Fruit fly (Drosophila melanogaster) whole organism, embryonic: ENCODE results near the gene CG5608.

Experiments used
- ATbp ChIP-seq: fragments of 200-800 bp; sonication (Bioruptor generic); optimal IDR thresholded peaks from 2 replicates; lab custom pipeline; 2017; ENCODE audit warnings: missing biosample characterization, mild to moderate bottlenecking, missing genetic modification characterization, missing genetic modification reagents
- Adf1 ChIP-seq: fragments of 200-800 bp; sonication (Bioruptor generic); IDR thresholded peaks from 2 replicates; pipeline ENCODE4 v1.3.6; 2022; ENCODE audit warnings: missing biosample characterization, missing genetic modification characterization
- BtbVII ChIP-seq: fragments of 200-800 bp; sonication (Bioruptor generic); optimal IDR thresholded peaks from 3 replicates; lab custom pipeline; 2017; ENCODE audit warnings: missing biosample characterization, mild to moderate bottlenecking, missing genetic modification characterization
- CG11560 ChIP-seq: fragments of 200-800 bp; sonication (Bioruptor generic); IDR thresholded peaks from 3 replicates; pipeline ENCODE4 v1.3.6; 2022; ENCODE audit warnings: missing biosample characterization, missing genetic modification characterization
- CG12071 ChIP-seq: fragments of 200-800 bp; sonication (Bioruptor generic); optimal IDR thresholded peaks from 3 replicates; lab custom pipeline; 2018; ENCODE audit warnings: missing biosample characterization, mild to moderate bottlenecking, missing genetic modification characterization
- CG13296 ChIP-seq: fragments of 200-800 bp; sonication (Bioruptor generic); optimal IDR thresholded peaks from 3 replicates; lab custom pipeline; 2018; ENCODE audit warnings: missing biosample characterization, mild to moderate bottlenecking, missing genetic modification characterization
- CG17568 ChIP-seq: fragments of 200-800 bp; sonication (Bioruptor generic); optimal IDR thresholded peaks from 2 replicates; lab custom pipeline; 2018; ENCODE audit warnings: missing biosample characterization, mild to moderate bottlenecking, missing genetic modification characterization, moderate library complexity
- CG2199 ChIP-seq: fragments of 200-800 bp; sonication (Bioruptor generic); IDR thresholded peaks from 3 replicates; pipeline ENCODE4 v1.3.6; 2022; ENCODE audit warnings: missing biosample characterization, missing genetic modification characterization
- CG2889 ChIP-seq: fragments of 200-800 bp; sonication (Bioruptor generic); IDR thresholded peaks from 3 replicates; pipeline ENCODE4 v1.3.6; 2022; ENCODE audit warnings: missing biosample characterization, missing genetic modification characterization
- CG31441 ChIP-seq: fragments of 200-800 bp; sonication (Bioruptor generic); IDR thresholded peaks from 2 replicates; pipeline ENCODE4 v1.3.6; 2022; ENCODE audit warnings: missing biosample characterization, missing genetic modification characterization
- CG32767 ChIP-seq: fragments of 200-800 bp; sonication (Bioruptor generic); IDR thresholded peaks from 2 replicates; pipeline ENCODE4 v1.3.6; 2022; ENCODE audit warnings: missing biosample characterization, missing genetic modification characterization
- CG4360 ChIP-seq: fragments of 200-800 bp; sonication (Bioruptor generic); IDR thresholded peaks from 2 replicates; pipeline ENCODE4 v1.3.6; 2022; ENCODE audit warnings: missing biosample characterization, missing genetic modification characterization
- CG5180 ChIP-seq: fragments of 200-800 bp; sonication (Bioruptor generic); optimal IDR thresholded peaks from 3 replicates; lab custom pipeline; 2017; ENCODE audit warnings: missing biosample characterization, missing genetic modification characterization, mild to moderate bottlenecking, moderate library complexity, missing genetic modification reagents
- CG5953 ChIP-seq: fragments of 200-800 bp; sonication (Bioruptor generic); IDR thresholded peaks from 2 replicates; pipeline ENCODE4 v1.3.6; 2022; ENCODE audit warnings: missing biosample characterization, missing genetic modification characterization
- CG6175 ChIP-seq: fragments of 200-800 bp; sonication (Bioruptor generic); IDR thresholded peaks from 3 replicates; pipeline ENCODE4 v1.3.6; 2022; ENCODE audit warnings: missing biosample characterization, missing genetic modification characterization
- CG8281 ChIP-seq: fragments of 200-800 bp; sonication (Bioruptor generic); optimal IDR thresholded peaks from 2 replicates; lab custom pipeline; 2018; ENCODE audit warnings: missing biosample characterization, mild to moderate bottlenecking, missing genetic modification characterization, moderate library complexity
- CG8388 ChIP-seq: fragments of 200-800 bp; sonication (Bioruptor generic); optimal IDR thresholded peaks from 2 replicates; lab custom pipeline; 2019; ENCODE audit warnings: missing biosample characterization, mild to moderate bottlenecking, missing genetic modification characterization, moderate library complexity
- CG8478 ChIP-seq: fragments of >200 bp; optimal IDR thresholded peaks from 2 replicates; lab custom pipeline; 2018
- E2f1 ChIP-seq: fragments of 200-800 bp; sonication (Bioruptor generic); IDR thresholded peaks from 2 replicates; pipeline ENCODE4 v1.3.6; 2022; ENCODE audit warnings: missing biosample characterization, missing genetic modification characterization
- Hr78 ChIP-seq, 2 experiments: fragments of 200-800 bp in 1 of 2; fragments of >200 bp in 1 of 2; sonication (Bioruptor generic) in 1 of 2; optimal IDR thresholded peaks; 2 replicates each; lab custom pipeline; 2017 to 2019; ENCODE audit warnings: missing biosample characterization in 2 of 2, missing genetic modification characterization in 2 of 2, mild to moderate bottlenecking in 1 of 2, moderate library complexity in 1 of 2
- Med ChIP-seq: fragments of 200-800 bp; sonication (Bioruptor generic); peaks from one replicate; lab custom pipeline; 2016; ENCODE audit warnings: missing biosample characterization, missing genetic modification characterization, mild to moderate bottlenecking, inconsistent platforms, moderate library complexity
- NfI ChIP-seq: fragments of 200-800 bp; sonication (Bioruptor generic); optimal IDR thresholded peaks from 3 replicates; lab custom pipeline; 2018; ENCODE audit warnings: missing biosample characterization, mild to moderate bottlenecking, missing genetic modification characterization, moderate library complexity
- Opbp ChIP-seq: fragments of 200-800 bp; sonication (Bioruptor generic); IDR thresholded peaks from 3 replicates; pipeline ENCODE4 v1.3.6; 2022; ENCODE audit warnings: missing biosample characterization, missing genetic modification characterization; ENCODE audit not compliant: partially characterized antibody
- Rfx ChIP-seq: fragments of 200-800 bp; sonication (Bioruptor generic); IDR thresholded peaks from 2 replicates; pipeline ENCODE4 v1.3.6; 2022; ENCODE audit warnings: missing biosample characterization, missing genetic modification characterization
- Trl ChIP-seq, 3 experiments: fragments of >200 bp in 2 of 3; fragments of 200-800 bp in 1 of 3; sonication (Bioruptor generic) in 1 of 3; optimal IDR thresholded peaks; 2 replicates in 1 of 3; 3 replicates in 2 of 3; lab custom pipeline; 2016 to 2017; ENCODE audit warnings: missing biosample characterization in 1 of 3, missing genetic modification characterization in 1 of 3
- cg ChIP-seq: fragments of 200-800 bp; sonication (Bioruptor generic); optimal IDR thresholded peaks from 3 replicates; lab custom pipeline; 2019; ENCODE audit warnings: missing biosample characterization, mild to moderate bottlenecking, missing genetic modification characterization, moderate library complexity
- chn ChIP-seq: fragments of 200-800 bp; sonication (Bioruptor generic); optimal IDR thresholded peaks from 2 replicates; lab custom pipeline; 2016; ENCODE audit warnings: missing biosample characterization, missing genetic modification characterization
- dati ChIP-seq: fragments of 200-800 bp; sonication (Bioruptor generic); IDR thresholded peaks from 2 replicates; pipeline ENCODE4 v1.3.6; 2022; ENCODE audit warnings: missing biosample characterization, missing genetic modification characterization
- ham ChIP-seq: fragments of 200-800 bp; sonication (Bioruptor generic); IDR thresholded peaks from 2 replicates; pipeline ENCODE4 v1.3.6; 2022; ENCODE audit warnings: missing biosample characterization, missing genetic modification characterization
- hb ChIP-seq: fragments of 200-800 bp; sonication (Bioruptor generic); IDR thresholded peaks from 3 replicates; pipeline ENCODE4 v1.3.6; 2022; ENCODE audit warnings: missing biosample characterization, missing genetic modification characterization; ENCODE audit not compliant: partially characterized antibody
- insv ChIP-seq, 2 experiments: fragments of 200-800 bp; sonication (Bioruptor generic); optimal IDR thresholded peaks; 3 replicates each; lab custom pipeline; 2016 to 2018; ENCODE audit warnings: missing biosample characterization in 2 of 2, missing genetic modification characterization in 2 of 2
- jumu ChIP-seq: fragments of 200-800 bp; sonication (Bioruptor generic); optimal IDR thresholded peaks from 3 replicates; lab custom pipeline; 2016; ENCODE audit warnings: missing biosample characterization, missing genetic modification characterization
- lov ChIP-seq, 2 experiments: fragments of 200-800 bp in 1 of 2; fragments of >200 bp in 1 of 2; sonication (Bioruptor generic) in 1 of 2; IDR thresholded peaks in 1 of 2; optimal IDR thresholded peaks in 1 of 2; 2 replicates in 1 of 2; 3 replicates in 1 of 2; pipeline versions ENCODE4 v1.3.6 to Lab custom; 2017 to 2022; ENCODE audit warnings: missing biosample characterization in 1 of 2, missing genetic modification characterization in 1 of 2
- mirr ChIP-seq: fragments of 200-800 bp; sonication (Bioruptor generic); optimal IDR thresholded peaks from 3 replicates; lab custom pipeline; 2018; ENCODE audit warnings: missing biosample characterization, mild to moderate bottlenecking, missing genetic modification characterization
- otp ChIP-seq: fragments of 200-800 bp; sonication (Bioruptor generic); IDR thresholded peaks from 3 replicates; pipeline ENCODE4, ENCODE4 v1.3.6; 2022; ENCODE audit warnings: missing biosample characterization, missing genetic modification characterization
- pan ChIP-seq, 4 experiments: fragments of >200 bp in 3 of 4; fragments of 200-800 bp in 1 of 4; sonication (Bioruptor generic) in 1 of 4; optimal IDR thresholded peaks in 3 of 4; IDR thresholded peaks in 1 of 4; 2 replicates each; pipeline versions ENCODE4 v1.3.6 to Lab custom; 2017 to 2022; ENCODE audit warnings: missing biosample characterization in 2 of 4, missing genetic modification characterization in 2 of 4, mixed read lengths in 1 of 4
- pb ChIP-seq: fragments of 200-800 bp; sonication (Bioruptor generic); optimal IDR thresholded peaks from 3 replicates; lab custom pipeline; 2016; ENCODE audit warnings: missing biosample characterization, missing genetic modification characterization
- pita ChIP-seq: fragments of 200-800 bp; sonication (Bioruptor generic); optimal IDR thresholded peaks from 2 replicates; lab custom pipeline; 2017; ENCODE audit warnings: missing biosample characterization, mild to moderate bottlenecking, missing genetic modification characterization
- pnt ChIP-seq: fragments of 200-800 bp; sonication (Bioruptor generic); optimal IDR thresholded peaks from 3 replicates; lab custom pipeline; 2016; ENCODE audit warnings: missing biosample characterization, missing genetic modification characterization
- psq ChIP-seq: fragments of 200-800 bp; sonication (Bioruptor generic); optimal IDR thresholded peaks from 2 replicates; lab custom pipeline; 2017; ENCODE audit warnings: missing biosample characterization, missing genetic modification characterization
- rib ChIP-seq: fragments of 200-800 bp; sonication (Bioruptor generic); IDR thresholded peaks from 2 replicates; pipeline ENCODE4 v1.3.6; 2022; ENCODE audit warnings: missing biosample characterization, missing genetic modification characterization
- row ChIP-seq: fragments of 200-800 bp; sonication (Bioruptor generic); IDR thresholded peaks from 3 replicates; pipeline ENCODE4 v1.3.6; 2022; ENCODE audit warnings: missing biosample characterization, missing genetic modification characterization
- seq ChIP-seq: fragments of 200-800 bp; sonication (Bioruptor generic); IDR thresholded peaks from 2 replicates; pipeline ENCODE4 v1.3.6; 2022; ENCODE audit warnings: missing biosample characterization, missing genetic modification characterization
- sob ChIP-seq: fragments of 200-800 bp; sonication (Bioruptor generic); IDR thresholded peaks from 2 replicates; pipeline ENCODE4 v1.3.6; 2022; ENCODE audit warnings: missing biosample characterization, missing genetic modification characterization
- sr ChIP-seq: fragments of 200-800 bp; sonication (Bioruptor generic); IDR thresholded peaks from 3 replicates; pipeline ENCODE4 v1.3.6; 2022; ENCODE audit warnings: missing biosample characterization, missing genetic modification characterization
- tio ChIP-seq: fragments of 200-800 bp; sonication (Bioruptor generic); optimal IDR thresholded peaks from 2 replicates; lab custom pipeline; 2017; ENCODE audit warnings: missing biosample characterization, missing genetic modification characterization, inconsistent platforms
- wdn ChIP-seq: fragments of 200-800 bp; sonication (Bioruptor generic); IDR thresholded peaks from 2 replicates; pipeline ENCODE4 v1.3.6; 2022; ENCODE audit warnings: missing biosample characterization, missing genetic modification characterization

CG5608 gene

DNA sequence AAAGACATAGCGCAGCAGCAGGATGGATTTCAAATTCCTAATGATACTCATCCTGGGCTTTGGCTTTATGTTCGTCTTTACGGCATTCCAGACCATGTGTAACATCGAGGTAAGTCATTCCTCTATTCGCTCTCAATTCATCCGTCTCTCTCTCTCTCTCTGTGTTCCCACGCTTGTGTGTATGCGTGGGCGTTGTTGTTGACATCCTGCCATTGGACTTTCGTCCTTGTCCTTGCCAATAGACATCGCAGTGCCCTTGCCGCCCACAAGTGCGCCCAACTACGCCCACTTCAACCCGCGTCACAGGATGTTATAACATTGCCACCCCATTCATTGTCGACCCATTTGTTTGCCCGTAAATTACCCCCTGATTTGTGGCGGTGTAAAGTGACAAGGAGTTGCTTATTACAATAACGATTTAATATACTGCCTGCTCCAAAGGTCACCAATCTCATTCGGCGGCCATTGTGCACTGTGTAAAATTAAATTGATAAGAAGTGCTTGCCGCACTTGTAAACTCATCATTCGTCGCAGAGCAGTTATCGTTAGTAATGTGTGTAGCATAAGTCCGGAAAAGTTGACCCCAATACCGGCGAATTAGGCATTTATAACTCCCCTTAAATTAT is 15.4 kb downstream of the CG5608 start (continued):
- TF ChIP-seq CG5953 = 0 out of 2 replicates have a peak, but pooled peaks have one; percentile 19
- TF ChIP-seq Opbp = 0 out of 3 replicates have a peak, but pooled peaks have one; percentile 25
- TF ChIP-seq Med = peak; percentile 75
- TF ChIP-seq cg = peak; percentile 33
- TF ChIP-seq pan (optimal IDR thresholded peaks at IDR 0.05; lab: Kevin White, UChicago) = no peak
- peak in 1 of 2 experiments; percentile 7 for TF ChIP-seq pan (GFP tag; optimal IDR thresholded peaks at IDR 0.05 in 1 of 2, IDR thresholded peaks at IDR 0.05 in 1 of 2)
- 0 out of 3 replicates have a peak, but pooled peaks have one; percentile 32 for TF ChIP-seq CG2199
- peak; percentile 20 for TF ChIP-seq ATbp (GFP tag; lab: Kevin White, UChicago)
- TF ChIP-seq Trl (optimal IDR thresholded peaks at IDR 0.05; lab: Kevin White, UChicago) = peak; percentile 35 to 58
- TF ChIP-seq Trl (GFP tag; optimal IDR thresholded peaks at IDR 0.05; lab: Kevin White, UChicago) = no peak
- TF ChIP-seq chn (GFP tag; lab: Kevin White, UChicago) = peak; percentile 49
- TF ChIP-seq sr (GFP tag; lab: Robert Waterston, UW) = peak; percentile 76; the same call in 2 of the 3 replicates
- TF ChIP-seq seq = peak; percentile 48
- no peak for TF ChIP-seq pita (GFP tag; lab: Kevin White, UChicago)
- peak; percentile 14; the same call in 1 of the 3 replicates for TF ChIP-seq row (GFP tag; lab: Robert Waterston, UW)
- peak; percentile 1 for TF ChIP-seq CG8281 (tag; lab: Kevin White, UChicago)
- 0 out of 3 replicates have a peak, but pooled peaks have one; percentile 31 for TF ChIP-seq CG6175 (GFP tag; lab: Robert Waterston, UW)
- peak; percentile 55 for TF ChIP-seq mirr (GFP tag; lab: Kevin White, UChicago)
- peak; percentile 18 for TF ChIP-seq CG12071 (GFP tag; lab: Kevin White, UChicago)
- TF ChIP-seq CG8478 (lab: Kevin White, UChicago) = peak; percentile 19
- TF ChIP-seq Hr78 (GFP tag; optimal IDR thresholded peaks at IDR 0.05; lab: Kevin White, UChicago) = peak in 1 of 2 experiments; percentile 62
- TF ChIP-seq CG32767 (GFP tag; lab: Robert Waterston, UW) = peak; percentile 46; the same call in 1 of the 2 replicates
- TF ChIP-seq sob (GFP tag; lab: Robert Waterston, UW) = 0 out of 2 replicates have a peak, but pooled peaks have one; percentile 21
- peak; percentile 37; the same call in 1 of the 2 replicates for TF ChIP-seq CG4360
- TF ChIP-seq, all 482 proteins: peak for 30

DNA sequence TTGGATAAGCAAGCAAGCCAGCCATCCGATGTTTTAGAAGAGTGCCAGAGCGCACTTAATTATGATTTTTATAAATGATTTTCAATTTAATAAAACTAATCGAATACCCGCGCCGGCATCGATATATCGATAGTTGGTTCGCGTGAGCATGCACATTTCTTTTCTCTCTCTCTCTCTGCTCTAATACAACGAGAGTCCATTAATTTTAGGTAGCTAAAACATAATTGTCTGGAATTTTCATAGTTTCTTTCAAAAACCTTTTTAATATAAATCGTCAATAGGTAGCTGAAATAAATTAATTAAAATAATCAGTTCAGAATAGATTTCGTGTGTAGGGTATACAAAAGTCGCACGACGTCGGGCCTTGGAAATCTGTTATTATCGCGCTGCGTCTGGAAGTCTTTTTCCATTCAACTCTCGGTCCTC is 16.2 kb downstream of the CG5608 start, which contains the start of gene CG18549:
Gene CG18549, plus strand, starts transcription at position 408 of the 426 bp plus-strand sequence.
- TF ChIP-seq jumu (GFP tag; lab: Kevin White, UChicago) = peak; percentile 99
- TF ChIP-seq wdn (GFP tag; lab: Robert Waterston, UW) = peak; percentile 99
- TF ChIP-seq CG5180 (GFP tag; lab: Kevin White, UChicago) = peak; percentile 95
- TF ChIP-seq CG2889 (GFP tag; lab: Robert Waterston, UW) = peak; percentile 99
- peak; percentile 100 for TF ChIP-seq otp (GFP tag; lab: Robert Waterston, UW)
- peak; percentile 99 for TF ChIP-seq CG31441 (GFP tag; lab: Robert Waterston, UW)
- TF ChIP-seq pnt (GFP tag; lab: Kevin White, UChicago) = peak; percentile 99
- peak; percentile 100 for TF ChIP-seq CG8388 (GFP tag; lab: Kevin White, UChicago)
- peak; percentile 74 to 86 for TF ChIP-seq insv (GFP tag; optimal IDR thresholded peaks at IDR 0.05; lab: Kevin White, UChicago)
- peak; percentile 100 for TF ChIP-seq Med
- peak; percentile 99 for TF ChIP-seq dati
- peak; percentile 97 for TF ChIP-seq CG11560
- TF ChIP-seq E2f1 (GFP tag; lab: Robert Waterston, UW) = peak; percentile 100
- peak; percentile 97 for TF ChIP-seq psq (GFP tag; lab: Kevin White, UChicago)
- TF ChIP-seq BtbVII (GFP tag; lab: Kevin White, UChicago) = peak; percentile 100
- peak; percentile 98 for TF ChIP-seq ham (GFP tag; lab: Robert Waterston, UW)
- TF ChIP-seq CG17568 (GFP tag; lab: Kevin White, UChicago) = peak; percentile 100
- peak; percentile 100 for TF ChIP-seq CG13296 (GFP tag; lab: Kevin White, UChicago)
- peak; percentile 93 for TF ChIP-seq Adf1 (GFP tag; lab: Robert Waterston, UW)
- no peak for TF ChIP-seq lov (optimal IDR thresholded peaks at IDR 0.05; lab: Kevin White, UChicago)
- peak; percentile 100 for TF ChIP-seq lov (GFP tag; IDR thresholded peaks at IDR 0.05; lab: Robert Waterston, UW)
- peak; percentile 100 for TF ChIP-seq NfI (GFP tag; lab: Kevin White, UChicago)
- TF ChIP-seq Trl (optimal IDR thresholded peaks at IDR 0.05; lab: Kevin White, UChicago) = peak; percentile 46 to 53
- peak; percentile 99 for TF ChIP-seq Trl (GFP tag; optimal IDR thresholded peaks at IDR 0.05; lab: Kevin White, UChicago)
- TF ChIP-seq Rfx (GFP tag; lab: Robert Waterston, UW) = peak; percentile 100
- TF ChIP-seq hb (GFP tag; lab: Robert Waterston, UW) = peak; percentile 72; the same call in 2 of the 3 replicates
- TF ChIP-seq tio = peak; percentile 99
- peak; percentile 100 for TF ChIP-seq rib (GFP tag; lab: Robert Waterston, UW)
- TF ChIP-seq pb (GFP tag; lab: Kevin White, UChicago) = peak; percentile 98
